Worm (Caenorhabditis elegans): ENCODE measurements around the gene msp-79.

Gene msp-79

DNA sequence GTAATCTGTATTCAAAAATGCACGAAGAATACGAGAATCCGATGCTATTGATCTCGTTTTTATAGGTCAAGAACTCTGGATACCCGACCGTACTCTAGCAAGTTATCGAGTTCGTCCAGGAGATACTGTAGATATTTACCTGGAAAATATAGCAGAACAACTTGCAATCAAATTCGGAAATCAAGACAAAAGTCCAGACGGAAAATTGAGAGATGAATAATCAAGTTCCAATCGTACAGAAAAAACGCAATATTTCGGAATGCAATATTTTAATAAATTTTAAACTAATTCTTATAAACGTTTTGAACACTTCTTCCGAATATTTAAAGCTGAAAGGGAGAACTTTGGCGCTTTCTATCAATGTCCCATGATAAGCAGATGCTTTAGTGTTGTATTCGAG lies 28.0 kb downstream of the msp-79 start (continued):
- TF ChIP-seq unc-62 (GFP tag; optimal IDR thresholded peaks at IDR 0.05), result no peak
- peak; percentile 5; the same call in 1 of the 2 replicates for TF ChIP-seq madf-3 (GFP tag; IDR thresholded peaks at IDR 0.05)
- TF ChIP-seq tlf-1 (GFP tag; optimal IDR thresholded peaks at IDR 0.05), result peak; percentile 59
- TF ChIP-seq gei-17 (GFP tag; optimal IDR thresholded peaks at IDR 0.05), result no peak
- no peak for TF ChIP-seq egl-44 (GFP tag; IDR thresholded peaks at IDR 0.05)
- no peak for TF ChIP-seq T07F8.4 (tag; optimal IDR thresholded peaks at IDR 0.05)
- peak; percentile 66; the same call in 1 of the 2 replicates for TF ChIP-seq hsf-1 (GFP tag; IDR thresholded peaks at IDR 0.05)
- TF ChIP-seq F39B2.1 (GFP tag; IDR thresholded peaks at IDR 0.05), result 0 out of 2 replicates have a peak, but pooled peaks have one; percentile 34
- no peak for TF ChIP-seq somi-1 (GFP tag; optimal IDR thresholded peaks at IDR 0.05)
- no peak for TF ChIP-seq lin-35 (GFP tag; optimal IDR thresholded peaks at IDR 0.05)
- TF ChIP-seq tbp1 (GFP tag; optimal IDR thresholded peaks at IDR 0.05), result peak; percentile 33
- TF ChIP-seq rcor-1 (GFP tag; IDR thresholded peaks at IDR 0.05), result peak; percentile 51
- TF ChIP-seq repo-1 (tag; optimal IDR thresholded peaks at IDR 0.05), result peak; percentile 13
- peak; percentile 80; the same call in 1 of the 2 replicates for TF ChIP-seq Y95B8A.8 (GFP tag; IDR thresholded peaks at IDR 0.05)
- TF ChIP-seq B0336.3 (GFP tag; IDR thresholded peaks at IDR 0.05), result peak; percentile 93
- 0 out of 2 replicates have a peak, but pooled peaks have one; percentile 49 for TF ChIP-seq Y79H2A.3 (GFP tag; conservative IDR thresholded peaks at IDR 0.05)
- no peak for TF ChIP-seq atf-7 (tag; optimal IDR thresholded peaks at IDR 0.05)
- peak; percentile 68 for TF ChIP-seq F52B5.7 (tag; optimal IDR thresholded peaks at IDR 0.05)

DNA sequence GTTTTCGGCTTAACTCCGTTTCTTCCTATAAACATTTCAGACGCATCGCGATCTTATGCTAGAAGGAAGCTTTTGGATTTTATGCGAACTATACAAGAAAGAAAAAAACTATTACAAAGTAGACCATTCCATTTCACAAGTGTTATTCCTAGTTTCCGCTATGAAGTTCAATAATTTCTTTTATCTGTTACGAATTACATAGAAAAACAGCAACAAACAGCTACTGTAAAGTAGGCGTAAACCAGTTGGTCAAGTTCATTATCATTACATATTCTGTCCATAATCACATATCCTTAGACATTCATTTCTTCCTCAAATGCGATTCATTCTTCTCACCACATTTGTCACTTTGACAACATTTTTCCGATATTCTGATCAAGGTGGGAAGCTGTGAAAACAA lies 28.8 kb downstream of the msp-79 start, which contains the start of gene C28D4.10:
TSS of gene C28D4.10 (plus strand) at position 301 of the 400 bp plus-strand sequence.
- no peak for TF ChIP-seq F22D6.2 (tag; optimal IDR thresholded peaks at IDR 0.05)
- TF ChIP-seq F55B11.4 (tag; optimal IDR thresholded peaks at IDR 0.05; ENCODE audit: borderline replicate concordance, insufficient read depth), result no peak
- TF ChIP-seq C17E4.6 (GFP tag; IDR thresholded peaks at IDR 0.05), result no peak
- no peak for TF ChIP-seq die-1 (tag; optimal IDR thresholded peaks at IDR 0.05)
- TF ChIP-seq snpc-3.4 (tag; optimal IDR thresholded peaks at IDR 0.05), result no peak
- no peak for TF ChIP-seq F49E8.2 (tag; optimal IDR thresholded peaks at IDR 0.05; ENCODE audit: insufficient read depth)
- TF ChIP-seq madf-3 (GFP tag; IDR thresholded peaks at IDR 0.05), result no peak
- no peak for TF ChIP-seq D2030.7 (GFP tag; IDR thresholded peaks at IDR 0.05)
- no peak for TF ChIP-seq pha-4 (tag; optimal IDR thresholded peaks at IDR 0.05)
- no peak for TF ChIP-seq tbx-9 (tag; optimal IDR thresholded peaks at IDR 0.05; ENCODE audit: borderline replicate concordance)
- no peak for TF ChIP-seq Y79H2A.3 (GFP tag; conservative IDR thresholded peaks at IDR 0.05)

DNA sequence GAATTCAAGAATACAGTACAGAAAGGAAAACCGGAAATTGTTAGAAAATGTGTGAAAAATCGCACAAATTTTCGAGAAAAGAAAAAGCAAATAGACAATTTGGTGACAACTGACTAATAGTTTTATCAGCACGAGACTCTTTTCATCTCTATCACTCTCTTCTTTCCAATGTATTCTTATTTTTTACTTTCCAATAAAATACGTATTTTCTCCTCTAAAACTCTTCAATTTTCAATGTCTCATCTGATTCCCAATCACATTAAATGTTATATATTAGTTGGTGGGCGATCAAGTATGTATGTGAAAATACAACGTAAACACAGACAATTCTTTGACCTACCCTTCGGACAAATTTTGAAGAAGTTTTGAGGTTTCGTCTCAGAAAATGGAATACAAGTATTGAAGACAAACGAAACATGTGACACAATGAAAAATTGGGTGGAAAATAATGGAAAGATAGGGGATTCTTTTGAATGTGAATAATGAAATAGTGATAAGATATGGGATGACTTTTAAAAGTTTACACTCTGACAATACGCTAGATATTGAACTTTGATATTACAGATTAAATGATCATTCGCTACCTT lies 29.7 kb downstream of the msp-79 start, which contains the start of gene cka-1:
TSS of gene cka-1 (minus strand) at position 418 of the 587 bp plus-strand sequence.
- TF ChIP-seq lin-26 (GFP tag; IDR thresholded peaks at IDR 0.05), result no peak
- TF ChIP-seq mel-28 (tag; optimal IDR thresholded peaks at IDR 0.05; ENCODE audit: borderline replicate concordance), result no peak
- no peak for TF ChIP-seq nfya-2 (GFP tag; IDR thresholded peaks at IDR 0.05)
- TF ChIP-seq nhr-80 (tag; optimal IDR thresholded peaks at IDR 0.05), result peak; percentile 51
- no peak for TF ChIP-seq lsy-27 (tag; optimal IDR thresholded peaks at IDR 0.05; ENCODE audit: borderline replicate concordance, insufficient read depth)
- peak; percentile 46; the same call in 1 of the 2 replicates for TF ChIP-seq hmg-1.2 (GFP tag; IDR thresholded peaks at IDR 0.05)
- TF ChIP-seq sea-2 (GFP tag; IDR thresholded peaks at IDR 0.05), result no peak
- TF ChIP-seq attf-5 (GFP tag; optimal IDR thresholded peaks at IDR 0.05), result peak; percentile 2
- TF ChIP-seq ceh-27 (GFP tag; optimal IDR thresholded peaks at IDR 0.05), result no peak
- TF ChIP-seq T26A5.8 (tag; optimal IDR thresholded peaks at IDR 0.05), result no peak
- TF ChIP-seq snpc-4 (GFP tag; optimal IDR thresholded peaks at IDR 0.05), result no peak
- TF ChIP-seq snpc-4 (tag; optimal IDR thresholded peaks at IDR 0.05), result no peak

Data from whole organism, young adult.